Worm (Caenorhabditis elegans) whole organism, young adult: ENCODE results near the gene gfat-2.
A peak's percentile ranks its signal among the peaks of the same experiment; 100 is the strongest.

ENCODE experiments used
- C06A6.2 ChIP-seq: fragments of 200-800 bp; sonication (Bioruptor generic); conservative IDR thresholded peaks from 2 replicates; pipeline ENCODE4 v1.3.6; 2022; ENCODE audit warnings: missing genetic modification characterization, missing compliant biosample characterization
- K12H6.12 ChIP-seq: fragments of 200-800 bp; sonication (Bioruptor generic); optimal IDR thresholded peaks from 2 replicates; lab custom pipeline; 2018; ENCODE audit warnings: mild to moderate bottlenecking, missing genetic modification characterization, missing compliant biosample characterization
- madf-6 ChIP-seq: fragments of 200-800 bp; sonication (Bioruptor generic); IDR thresholded peaks from 2 replicates; pipeline ENCODE4 v1.3.6; 2022; ENCODE audit warnings: missing genetic modification reagents, missing genetic modification characterization, missing compliant biosample characterization
- nfya-2 ChIP-seq: fragments of 200-800 bp; sonication (Bioruptor generic); IDR thresholded peaks from 2 replicates; pipeline ENCODE4 v1.3.6; 2022; ENCODE audit warnings: missing genetic modification reagents, missing genetic modification characterization, missing compliant biosample characterization
- nhr-90 ChIP-seq: sonication (generic microtip); optimal IDR thresholded peaks from 2 replicates; lab custom pipeline; 2016; ENCODE audit warnings: missing genotype, mild to moderate bottlenecking, missing genetic modification characterization, missing compliant biosample characterization
- unc-62 ChIP-seq: fragments of 150-350 bp; optimal IDR thresholded peaks from 2 replicates; lab custom pipeline; 2014; ENCODE audit warnings: missing biosample characterization, missing genetic modification reagents, missing genetic modification characterization

- no peak for TF ChIP-seq nhr-90
- no peak for TF ChIP-seq nfya-2 (GFP tag; lab: Robert Waterston, UW)
- no peak for TF ChIP-seq C06A6.2 (GFP tag; lab: Robert Waterston, UW)
- TF ChIP-seq madf-6 (GFP tag; lab: Robert Waterston, UW), result peak; percentile 97
- no peak for TF ChIP-seq K12H6.12 (tag; lab: Kevin White, UChicago)
- TF ChIP-seq unc-62, result no peak
Observed at ce11 chrIV:11372366-11372997, 37.5 kb upstream of the gfat-2 start, which contains the start of gene cbd-1.
